Worm (Caenorhabditis elegans) whole organism, L1 larva: ENCODE data around the gene cnnm-3.
A peak's percentile ranks its signal among the peaks of the same experiment; 100 is the strongest.

ENCODE experiments used
- Y116A8C.19 ChIP-seq: sonication (generic microtip); optimal IDR thresholded peaks from 2 replicates; lab custom pipeline; 2016; ENCODE audit warnings: missing compliant biosample characterization, missing genetic modification characterization, borderline replicate concordance
- aha-1 ChIP-seq: fragments of 150-350 bp; optimal IDR thresholded peaks from 2 replicates; lab custom pipeline; 2014; ENCODE audit warnings: missing biosample characterization, missing genetic modification characterization
- alr-1 ChIP-seq: fragments of 200-800 bp; sonication (Bioruptor generic); optimal IDR thresholded peaks from 2 replicates; lab custom pipeline; 2018; ENCODE audit warnings: borderline replicate concordance, mild to moderate bottlenecking, missing genetic modification characterization, missing compliant biosample characterization
- ama-1 ChIP-seq: fragments of 150-350 bp; optimal IDR thresholded peaks from 2 replicates; lab custom pipeline; 2014
- ceh-8 ChIP-seq: fragments of 200-800 bp; sonication (Bioruptor generic); optimal IDR thresholded peaks from 2 replicates; lab custom pipeline; 2018; ENCODE audit warnings: mild to moderate bottlenecking, missing genetic modification characterization, moderate library complexity, missing compliant biosample characterization
- ceh-82 ChIP-seq, 3 experiments: fragments of 150-350 bp in 1 of 3; sonication (generic microtip) in 2 of 3; optimal IDR thresholded peaks; 2 replicates each; lab custom pipeline; 2014 to 2017; ENCODE audit warnings: missing biosample characterization in 3 of 3, missing genetic modification characterization in 3 of 3
- ceh-90 ChIP-seq: sonication (generic microtip); optimal IDR thresholded peaks from 2 replicates; lab custom pipeline; 2016; ENCODE audit warnings: missing genetic modification characterization, missing compliant biosample characterization
- dsc-1 ChIP-seq: sonication (generic microtip); optimal IDR thresholded peaks from 2 replicates; lab custom pipeline; 2016; ENCODE audit warnings: mild to moderate bottlenecking, missing genetic modification characterization, missing compliant biosample characterization
- efl-1 ChIP-seq, 4 experiments: fragments of 150-350 bp; optimal IDR thresholded peaks in 3 of 4; peaks in 1 of 4; 1 replicate in 1 of 4; 2 replicates in 3 of 4; lab custom pipeline; 2014; ENCODE audit warnings: missing biosample characterization in 2 of 4, missing genetic modification characterization in 2 of 4, missing genetic modification reagents in 2 of 4
- egl-13 ChIP-seq: sonication (generic microtip); optimal IDR thresholded peaks from 2 replicates; lab custom pipeline; 2016; ENCODE audit warnings: missing genotype, missing genetic modification reagents, missing genetic modification characterization, missing compliant biosample characterization
- elt-2 ChIP-seq: sonication (generic microtip); optimal IDR thresholded peaks from 2 replicates; lab custom pipeline; 2016; ENCODE audit warnings: missing genetic modification characterization, mild to moderate bottlenecking, inconsistent platforms, missing compliant biosample characterization, missing genetic modification reagents
- fkh-10 ChIP-seq: sonication (generic microtip); optimal IDR thresholded peaks from 2 replicates; lab custom pipeline; 2017; ENCODE audit warnings: missing biosample characterization, missing genetic modification reagents, missing genetic modification characterization
- fkh-4 ChIP-seq: sonication (generic microtip); optimal IDR thresholded peaks from 2 replicates; lab custom pipeline; 2016; ENCODE audit warnings: missing compliant biosample characterization, missing genetic modification characterization, borderline replicate concordance
- fos-1 ChIP-seq: fragments of 150-350 bp; optimal IDR thresholded peaks from 2 replicates; lab custom pipeline; 2014; ENCODE audit warnings: missing biosample characterization, missing genetic modification characterization
- grh-1 ChIP-seq: fragments of 200-800 bp; sonication (Bioruptor generic); IDR thresholded peaks from 2 replicates; pipeline ENCODE4 v1.3.6; 2022; ENCODE audit warnings: missing genetic modification reagents, missing genetic modification characterization, missing compliant biosample characterization
- hlh-17 ChIP-seq: fragments of 200-800 bp; sonication (Bioruptor generic); optimal IDR thresholded peaks from 2 replicates; lab custom pipeline; 2018; ENCODE audit warnings: missing genetic modification characterization, mild to moderate bottlenecking, missing compliant biosample characterization, moderate library complexity, borderline replicate concordance
- hpl-2 ChIP-seq: fragments of 150-350 bp; optimal IDR thresholded peaks from 2 replicates; lab custom pipeline; 2014; ENCODE audit warnings: missing biosample characterization, missing genetic modification reagents, missing genetic modification characterization
- jun-1 ChIP-seq: fragments of 150-350 bp; optimal IDR thresholded peaks from 2 replicates; lab custom pipeline; 2014; ENCODE audit warnings: missing biosample characterization, missing genetic modification reagents, missing genetic modification characterization
- lin-13 ChIP-seq: fragments of 150-350 bp; optimal IDR thresholded peaks from 2 replicates; lab custom pipeline; 2014; ENCODE audit warnings: missing biosample characterization, missing genetic modification reagents, missing genetic modification characterization
- lin-14 ChIP-seq: fragments of 200-800 bp; sonication (Bioruptor generic); optimal IDR thresholded peaks from 2 replicates; lab custom pipeline; 2018; ENCODE audit warnings: mild to moderate bottlenecking, missing genetic modification characterization, moderate library complexity, missing compliant biosample characterization
- lin-35 ChIP-seq, 2 experiments: fragments of 150-350 bp; optimal IDR thresholded peaks; 2 replicates each; lab custom pipeline; 2014; ENCODE audit warnings: missing biosample characterization in 2 of 2, missing genetic modification characterization in 2 of 2, missing genetic modification reagents in 2 of 2
- lin-39 ChIP-seq: fragments of 150-350 bp; optimal IDR thresholded peaks from 2 replicates; lab custom pipeline; 2014; ENCODE audit warnings: missing biosample characterization, missing genetic modification reagents, missing genetic modification characterization
- lsy-2 ChIP-seq, 2 experiments: fragments of 150-350 bp; optimal IDR thresholded peaks; 2 replicates each; lab custom pipeline; 2014; ENCODE audit warnings: missing biosample characterization in 2 of 2, missing genetic modification characterization in 2 of 2
- mab-9 ChIP-seq: fragments of 200-800 bp; sonication (Bioruptor generic); IDR thresholded peaks from 2 replicates; pipeline ENCODE4 v1.3.6; 2022; ENCODE audit warnings: missing genetic modification reagents, missing genetic modification characterization, missing compliant biosample characterization
- nhr-11 ChIP-seq: fragments of 150-350 bp; optimal IDR thresholded peaks from 2 replicates; lab custom pipeline; 2014; ENCODE audit warnings: missing biosample characterization, missing genetic modification characterization
- nhr-19 ChIP-seq: fragments of 200-800 bp; sonication (Bioruptor generic); conservative IDR thresholded peaks from 2 replicates; pipeline ENCODE4 v1.3.6; 2022; ENCODE audit warnings: missing genetic modification characterization, missing compliant biosample characterization
- nhr-20 ChIP-seq: sonication (generic microtip); optimal IDR thresholded peaks from 2 replicates; lab custom pipeline; 2016; ENCODE audit warnings: mild to moderate bottlenecking, missing genetic modification characterization, missing compliant biosample characterization
- nhr-237 ChIP-seq: fragments of 150-350 bp; optimal IDR thresholded peaks from 2 replicates; lab custom pipeline; 2014; ENCODE audit warnings: missing biosample characterization, missing genetic modification characterization
- nhr-77 ChIP-seq: fragments of 150-350 bp; optimal IDR thresholded peaks from 2 replicates; lab custom pipeline; 2014; ENCODE audit warnings: missing biosample characterization, missing genetic modification characterization
- nhr-85 ChIP-seq: sonication (generic microtip); peaks from one replicate; lab custom pipeline; 2016; ENCODE audit warnings: missing genetic modification characterization, inconsistent platforms, missing compliant biosample characterization
- nhr-90 ChIP-seq: sonication (generic microtip); optimal IDR thresholded peaks from 2 replicates; lab custom pipeline; 2016; ENCODE audit warnings: mild to moderate bottlenecking, missing genetic modification characterization, missing compliant biosample characterization; ENCODE audit not compliant: poor library complexity
- pag-3 ChIP-seq: sonication (generic microtip); optimal IDR thresholded peaks from 2 replicates; lab custom pipeline; 2017; ENCODE audit warnings: missing genetic modification characterization, mild to moderate bottlenecking, missing compliant biosample characterization, antibody characterized with exemption, borderline replicate concordance; ENCODE audit not compliant: insufficient read depth
- pax-3 ChIP-seq: fragments of 200-800 bp; sonication (Bioruptor generic); optimal IDR thresholded peaks from 2 replicates; lab custom pipeline; 2018; ENCODE audit warnings: mild to moderate bottlenecking, missing genetic modification characterization, moderate library complexity, missing compliant biosample characterization
- pqm-1 ChIP-seq: sonication (generic microtip); optimal IDR thresholded peaks from 3 replicates; lab custom pipeline; 2017; ENCODE audit warnings: missing biosample characterization, missing genetic modification characterization
- rnt-1 ChIP-seq: sonication (generic microtip); optimal IDR thresholded peaks from 2 replicates; lab custom pipeline; 2016; ENCODE audit warnings: mild to moderate bottlenecking, missing genetic modification characterization, moderate library complexity, missing compliant biosample characterization
- skn-1 ChIP-seq: fragments of 150-350 bp; optimal IDR thresholded peaks from 2 replicates; lab custom pipeline; 2014; ENCODE audit warnings: missing biosample characterization, missing genetic modification characterization
- snpc-4 ChIP-seq: fragments of 150-350 bp; optimal IDR thresholded peaks from 2 replicates; lab custom pipeline; 2014; ENCODE audit warnings: missing biosample characterization, missing genetic modification characterization
- snu-23 ChIP-seq: sonication (generic microtip); optimal IDR thresholded peaks from 2 replicates; lab custom pipeline; 2016; ENCODE audit warnings: missing genetic modification characterization, missing compliant biosample characterization
- tbx-2 ChIP-seq: sonication (generic microtip); optimal IDR thresholded peaks from 2 replicates; lab custom pipeline; 2016; ENCODE audit warnings: missing genetic modification characterization, missing compliant biosample characterization
- tlp-1 ChIP-seq: fragments of 150-350 bp; optimal IDR thresholded peaks from 2 replicates; lab custom pipeline; 2014; ENCODE audit warnings: missing biosample characterization, missing genetic modification characterization
- unc-30 ChIP-seq: sonication (generic microtip); optimal IDR thresholded peaks from 2 replicates; lab custom pipeline; 2017; ENCODE audit warnings: missing biosample characterization, missing genetic modification characterization
- unc-62 ChIP-seq: fragments of 150-350 bp; optimal IDR thresholded peaks from 2 replicates; lab custom pipeline; 2014; ENCODE audit warnings: missing biosample characterization, missing genetic modification reagents, missing genetic modification characterization
- unc-86 ChIP-seq: sonication (generic microtip); optimal IDR thresholded peaks from 2 replicates; lab custom pipeline; 2016; ENCODE audit warnings: missing genetic modification characterization, missing compliant biosample characterization
- unc-98 ChIP-seq: fragments of 200-800 bp; sonication (Bioruptor generic); IDR thresholded peaks from 2 replicates; pipeline ENCODE4 v1.3.6; 2022; ENCODE audit warnings: missing genetic modification characterization, missing compliant biosample characterization
- xbp-1 ChIP-seq: sonication (generic microtip); optimal IDR thresholded peaks from 2 replicates; lab custom pipeline; 2016; ENCODE audit warnings: missing genetic modification characterization, missing compliant biosample characterization
- zip-4 ChIP-seq: fragments of 200-800 bp; sonication (Bioruptor generic); optimal IDR thresholded peaks from 2 replicates; lab custom pipeline; 2018; ENCODE audit warnings: mild to moderate bottlenecking, missing genetic modification characterization, moderate library complexity, missing compliant biosample characterization
- ztf-11 ChIP-seq, 2 experiments: sonication (generic microtip); optimal IDR thresholded peaks; 2 replicates each; lab custom pipeline; 2016 to 2017; ENCODE audit warnings: missing genetic modification characterization in 2 of 2, missing biosample characterization in 1 of 2, missing compliant biosample characterization in 1 of 2

cnnm-3 gene

ce11 chrX:3024637-3025113 is 21.0 kb downstream of the cnnm-3 start, which contains the start of gene aqp-7:
aqp-7 (plus strand) TSS chrX:3025063.
- TF ChIP-seq ama-1 (no peak), skn-1 (tag; lab: Kevin White, UChicago) (no peak), tlp-1 (tag; lab: Kevin White, UChicago) (no peak), ceh-90 (tag; lab: Kevin White, UChicago) (no peak), zip-4 (GFP tag; lab: Kevin White, UChicago) (no peak), jun-1 (tag; lab: Kevin White, UChicago) (no peak), snpc-4 (tag; lab: Kevin White, UChicago) (no peak), egl-13 (tag; lab: Kevin White, UChicago) (peak; percentile 11), tbx-2 (tag; lab: Kevin White, UChicago) (no peak), nhr-11 (tag; lab: Kevin White, UChicago) (no peak), dsc-1 (no peak), lin-13 (GFP tag; lab: Kevin White, UChicago) (no peak), xbp-1 (no peak), lin-39 (tag; lab: Kevin White, UChicago) (no peak), nhr-19 (no peak), hpl-2 (GFP tag; lab: Kevin White, UChicago) (no peak), lin-14 (GFP tag; lab: Kevin White, UChicago) (peak; percentile 52), hlh-17 (GFP tag; lab: Kevin White, UChicago) (no peak), grh-1 (GFP tag; lab: Robert Waterston, UW) (no peak), unc-86 (tag; lab: Kevin White, UChicago) (no peak), fkh-10 (GFP tag; lab: Kevin White, UChicago) (peak; percentile 22), efl-1 (optimal IDR thresholded peaks at IDR 0.05; lab: Kevin White, UChicago) (no peak), efl-1 (GFP tag; optimal IDR thresholded peaks at IDR 0.05 in 1 of 2; lab: Kevin White, UChicago) (peak in 1 of 2 experiments; percentile 8)

- TF ChIP-seq fos-1 (tag; lab: Kevin White, UChicago) (no peak), fkh-4 (tag; lab: Kevin White, UChicago) (no peak), nhr-90 (tag; lab: Kevin White, UChicago) (no peak), efl-1 (optimal IDR thresholded peaks at IDR 0.05; lab: Kevin White, UChicago) (no peak), efl-1 (GFP tag; optimal IDR thresholded peaks at IDR 0.05 in 1 of 2; lab: Kevin White, UChicago) (peak in 1 of 2 experiments; percentile 77), xbp-1 (no peak), ztf-11 (tag; optimal IDR thresholded peaks at IDR 0.05; lab: Kevin White, UChicago) (no peak), ama-1 (no peak), ceh-82 (tag; optimal IDR thresholded peaks at IDR 0.05; lab: Kevin White, UChicago) (peak in 1 of 3 experiments; percentile 39), pqm-1 (tag; lab: Kevin White, UChicago) (no peak), rnt-1 (tag; lab: Kevin White, UChicago) (peak; percentile 38), nhr-19 (peak; percentile 69), nhr-20 (tag; lab: Kevin White, UChicago) (peak; percentile 55), jun-1 (tag; lab: Kevin White, UChicago) (no peak), aha-1 (no peak), unc-30 (tag; lab: Kevin White, UChicago) (no peak), pag-3 (tag; lab: Kevin White, UChicago) (peak; percentile 68), nhr-237 (no peak), alr-1 (tag; lab: Kevin White, UChicago) (no peak), nhr-85 (tag; lab: Kevin White, UChicago) (peak; percentile 17), tbx-2 (tag; lab: Kevin White, UChicago) (peak; percentile 11), lin-14 (GFP tag; lab: Kevin White, UChicago) (peak; percentile 77), unc-86 (tag; lab: Kevin White, UChicago) (no peak), lsy-2 (tag; optimal IDR thresholded peaks at IDR 0.05; lab: Kevin White, UChicago) (peak; percentile 14 to 18), elt-2 (tag; lab: Kevin White, UChicago) (no peak), mab-9 (GFP tag; lab: Robert Waterston, UW) (no peak), lin-35 (GFP tag; optimal IDR thresholded peaks at IDR 0.05; lab: Kevin White, UChicago) (peak in 1 of 2 experiments; percentile 0), unc-98 (no peak), nhr-77 (tag; lab: Kevin White, UChicago) (no peak), ceh-8 (GFP tag; lab: Kevin White, UChicago) (no peak), pax-3 (no peak), Y116A8C.19 (no peak), hlh-17 (GFP tag; lab: Kevin White, UChicago) (no peak), tlp-1 (tag; lab: Kevin White, UChicago) (no peak), unc-62 (GFP tag; lab: Kevin White, UChicago) (no peak), snu-23 (GFP tag; lab: Kevin White, UChicago) (peak; percentile 72), grh-1 (GFP tag; lab: Robert Waterston, UW) (no peak)
Measured at ce11 chrX:3023552-3024183, 22.0 kb downstream of the cnnm-3 start.
